Fruit fly (Drosophila melanogaster) whole organism, embryonic: ENCODE data around the gene enc.

Experiments used
- CG10543 ChIP-seq: fragments of 200-800 bp; sonication (Bioruptor generic); optimal IDR thresholded peaks from 3 replicates; lab custom pipeline; 2017; ENCODE audit warnings: missing biosample characterization, mild to moderate bottlenecking, missing genetic modification characterization, moderate library complexity
- CG11723 ChIP-seq: fragments of 200-800 bp; sonication (Bioruptor generic); optimal IDR thresholded peaks from 2 replicates; lab custom pipeline; 2017; ENCODE audit warnings: missing biosample characterization, mild to moderate bottlenecking, missing genetic modification characterization
- CG13624 ChIP-seq: fragments of 200-800 bp; sonication (Bioruptor generic); optimal IDR thresholded peaks from 2 replicates; lab custom pipeline; 2016; ENCODE audit warnings: missing biosample characterization, missing genetic modification characterization
- CG15514 ChIP-seq: fragments of 200-800 bp; sonication (Bioruptor generic); optimal IDR thresholded peaks from 3 replicates; lab custom pipeline; 2017; ENCODE audit warnings: missing biosample characterization, missing genetic modification characterization, mild to moderate bottlenecking, moderate library complexity, missing genetic modification reagents
- CG17328 ChIP-seq: fragments of 200-800 bp; sonication (Bioruptor generic); IDR thresholded peaks from 2 replicates; pipeline ENCODE4 v1.3.6; 2022; ENCODE audit warnings: missing biosample characterization, missing genetic modification characterization
- CG17385 ChIP-seq: fragments of 200-800 bp; sonication (Bioruptor generic); optimal IDR thresholded peaks from 3 replicates; lab custom pipeline; 2018; ENCODE audit warnings: missing biosample characterization, mild to moderate bottlenecking, missing genetic modification characterization
- CG17568 ChIP-seq: fragments of 200-800 bp; sonication (Bioruptor generic); optimal IDR thresholded peaks from 2 replicates; lab custom pipeline; 2018; ENCODE audit warnings: missing biosample characterization, mild to moderate bottlenecking, missing genetic modification characterization, moderate library complexity
- CG17912 ChIP-seq: fragments of 200-800 bp; sonication (Bioruptor generic); optimal IDR thresholded peaks from 2 replicates; lab custom pipeline; 2018; ENCODE audit warnings: missing biosample characterization, mild to moderate bottlenecking, missing genetic modification characterization
- CG18619 ChIP-seq: fragments of 200-800 bp; sonication (Bioruptor generic); optimal IDR thresholded peaks from 3 replicates; lab custom pipeline; 2017; ENCODE audit warnings: missing biosample characterization, mild to moderate bottlenecking, missing genetic modification characterization
- CG31365 ChIP-seq: fragments of 200-800 bp; sonication (Bioruptor generic); optimal IDR thresholded peaks from 2 replicates; lab custom pipeline; 2018; ENCODE audit warnings: missing biosample characterization, mild to moderate bottlenecking, missing genetic modification characterization
- CG31441 ChIP-seq: fragments of 200-800 bp; sonication (Bioruptor generic); IDR thresholded peaks from 2 replicates; pipeline ENCODE4 v1.3.6; 2022; ENCODE audit warnings: missing biosample characterization, missing genetic modification characterization
- CG34224 ChIP-seq: fragments of 200-800 bp; sonication (Bioruptor generic); IDR thresholded peaks from 3 replicates; pipeline ENCODE4 v1.3.6; 2022; ENCODE audit warnings: missing biosample characterization, missing genetic modification characterization; ENCODE audit not compliant: partially characterized antibody
- CG5180 ChIP-seq: fragments of 200-800 bp; sonication (Bioruptor generic); optimal IDR thresholded peaks from 3 replicates; lab custom pipeline; 2017; ENCODE audit warnings: missing biosample characterization, missing genetic modification characterization, mild to moderate bottlenecking, moderate library complexity, missing genetic modification reagents
- CG6689 ChIP-seq: fragments of 200-800 bp; sonication (Bioruptor generic); IDR thresholded peaks from 2 replicates; pipeline ENCODE4 v1.3.6; 2022; ENCODE audit warnings: missing biosample characterization, missing genetic modification characterization
- CG7786 ChIP-seq: fragments of 200-800 bp; sonication (Bioruptor generic); optimal IDR thresholded peaks from 2 replicates; lab custom pipeline; 2016; ENCODE audit warnings: missing biosample characterization, missing genetic modification characterization
- CG7839 ChIP-seq: fragments of 200-800 bp; sonication (Bioruptor generic); optimal IDR thresholded peaks from 3 replicates; lab custom pipeline; 2018; ENCODE audit warnings: missing biosample characterization, mild to moderate bottlenecking, missing genetic modification characterization, moderate library complexity
- CG7987 ChIP-seq: fragments of 200-800 bp; sonication (Bioruptor generic); optimal IDR thresholded peaks from 2 replicates; lab custom pipeline; 2018; ENCODE audit warnings: missing biosample characterization, mild to moderate bottlenecking, missing genetic modification characterization, moderate library complexity
- CG9609 ChIP-seq: fragments of 200-800 bp; sonication (Bioruptor generic); optimal IDR thresholded peaks from 3 replicates; lab custom pipeline; 2016; ENCODE audit warnings: missing biosample characterization, missing genetic modification characterization
- CG9932 ChIP-seq: fragments of 200-800 bp; sonication (Bioruptor generic); IDR thresholded peaks from 2 replicates; pipeline ENCODE4 v1.3.6; 2022; ENCODE audit warnings: missing biosample characterization, missing genetic modification characterization
- CHES-1-like ChIP-seq: fragments of 200-800 bp; sonication (Bioruptor generic); optimal IDR thresholded peaks from 2 replicates; lab custom pipeline; 2016; ENCODE audit warnings: missing biosample characterization, missing genetic modification characterization
- CTCF ChIP-seq: fragments of 200-800 bp; sonication (Bioruptor generic); optimal IDR thresholded peaks from 2 replicates; lab custom pipeline; 2017; ENCODE audit warnings: missing biosample characterization, mild to moderate bottlenecking, missing genetic modification characterization, moderate library complexity
- CkIIα-i1 ChIP-seq: fragments of 200-800 bp; sonication (Bioruptor generic); IDR thresholded peaks from 2 replicates; pipeline ENCODE4 v1.3.6; 2022; ENCODE audit warnings: missing biosample characterization, missing genetic modification characterization
- Eip74EF ChIP-seq, 2 experiments: fragments of 200-800 bp in 1 of 2; fragments of >200 bp in 1 of 2; sonication (Bioruptor generic) in 1 of 2; optimal IDR thresholded peaks; 2 replicates each; lab custom pipeline; 2017 to 2019; ENCODE audit warnings: missing biosample characterization in 2 of 2, missing genetic modification characterization in 2 of 2, mild to moderate bottlenecking in 1 of 2, moderate library complexity in 1 of 2
- Hr3 ChIP-seq: fragments of 200-800 bp; sonication (Bioruptor generic); optimal IDR thresholded peaks from 3 replicates; lab custom pipeline; 2016; ENCODE audit warnings: missing biosample characterization, missing genetic modification characterization
- NK7.1 ChIP-seq: fragments of 200-800 bp; sonication (Bioruptor generic); optimal IDR thresholded peaks from 3 replicates; lab custom pipeline; 2016; ENCODE audit warnings: missing biosample characterization, missing genetic modification characterization
- Oli ChIP-seq: fragments of 200-800 bp; sonication (Bioruptor generic); optimal IDR thresholded peaks from 2 replicates; lab custom pipeline; 2018; ENCODE audit warnings: missing biosample characterization, mild to moderate bottlenecking, missing genetic modification characterization, moderate library complexity
- Sox100B ChIP-seq: fragments of 200-800 bp; sonication (Bioruptor generic); optimal IDR thresholded peaks from 3 replicates; lab custom pipeline; 2018; ENCODE audit warnings: missing biosample characterization, mild to moderate bottlenecking, missing genetic modification characterization
- Trl ChIP-seq, 3 experiments: fragments of >200 bp in 2 of 3; fragments of 200-800 bp in 1 of 3; sonication (Bioruptor generic) in 1 of 3; optimal IDR thresholded peaks; 2 replicates in 1 of 3; 3 replicates in 2 of 3; lab custom pipeline; 2016 to 2017; ENCODE audit warnings: missing biosample characterization in 1 of 3, missing genetic modification characterization in 1 of 3
- Xrp1 ChIP-seq: fragments of 200-800 bp; sonication (Bioruptor generic); IDR thresholded peaks from 2 replicates; pipeline ENCODE4 v1.3.6; 2022; ENCODE audit warnings: missing biosample characterization, missing genetic modification characterization
- YL-1 ChIP-seq: fragments of 200-800 bp; sonication (Bioruptor generic); optimal IDR thresholded peaks from 3 replicates; lab custom pipeline; 2017; ENCODE audit warnings: missing biosample characterization, mild to moderate bottlenecking, missing genetic modification characterization
- chif ChIP-seq, 2 experiments: fragments of 200-800 bp; sonication (Bioruptor generic); optimal IDR thresholded peaks; 3 replicates each; lab custom pipeline; 2016; ENCODE audit warnings: missing biosample characterization in 2 of 2, missing genetic modification characterization in 2 of 2
- dpn ChIP-seq, 2 experiments: fragments of 200-800 bp; sonication (Bioruptor generic); optimal IDR thresholded peaks; 3 replicates each; lab custom pipeline; 2016; ENCODE audit warnings: missing biosample characterization in 2 of 2, missing genetic modification characterization in 2 of 2
- ems ChIP-seq: fragments of 200-800 bp; sonication (Bioruptor generic); optimal IDR thresholded peaks from 3 replicates; lab custom pipeline; 2016; ENCODE audit warnings: missing biosample characterization, missing genetic modification characterization
- en ChIP-seq: fragments of 200-800 bp; sonication (Bioruptor generic); optimal IDR thresholded peaks from 2 replicates; lab custom pipeline; 2016; ENCODE audit warnings: missing biosample characterization, missing genetic modification characterization
- fd96Cb ChIP-seq: fragments of 200-800 bp; sonication (Bioruptor generic); optimal IDR thresholded peaks from 2 replicates; lab custom pipeline; 2018; ENCODE audit warnings: missing biosample characterization, mild to moderate bottlenecking, missing genetic modification characterization, moderate library complexity
- fu2 ChIP-seq: fragments of 200-800 bp; sonication (Bioruptor generic); optimal IDR thresholded peaks from 2 replicates; lab custom pipeline; 2016; ENCODE audit warnings: missing biosample characterization, missing genetic modification characterization
- jigr1 ChIP-seq: fragments of 200-800 bp; sonication (Bioruptor generic); IDR thresholded peaks from 3 replicates; pipeline ENCODE4 v1.3.6; 2022; ENCODE audit warnings: missing biosample characterization, missing genetic modification characterization
- kni ChIP-seq: fragments of 200-800 bp; sonication (Bioruptor generic); optimal IDR thresholded peaks from 3 replicates; lab custom pipeline; 2017; ENCODE audit warnings: mild to moderate bottlenecking, missing biosample characterization, missing genetic modification reagents, missing genetic modification characterization
- knrl ChIP-seq: fragments of 200-800 bp; sonication (Bioruptor generic); IDR thresholded peaks from 3 replicates; pipeline ENCODE4 v1.3.6; 2022; ENCODE audit warnings: missing biosample characterization, missing genetic modification characterization; ENCODE audit not compliant: partially characterized antibody
- maf-S ChIP-seq: fragments of 200-800 bp; sonication (Bioruptor generic); optimal IDR thresholded peaks from 2 replicates; lab custom pipeline; 2016; ENCODE audit warnings: missing biosample characterization, missing genetic modification characterization
- nerfin-2 ChIP-seq: fragments of 200-800 bp; sonication (Bioruptor generic); IDR thresholded peaks from 2 replicates; pipeline ENCODE4 v1.3.6; 2022; ENCODE audit warnings: missing biosample characterization, missing genetic modification characterization; ENCODE audit not compliant: partially characterized antibody
- pzg ChIP-seq: fragments of 200-800 bp; sonication (Bioruptor generic); optimal IDR thresholded peaks from 3 replicates; lab custom pipeline; 2018; ENCODE audit warnings: missing biosample characterization, mild to moderate bottlenecking, missing genetic modification characterization, moderate library complexity
- scrt ChIP-seq: fragments of 200-800 bp; sonication (Bioruptor generic); optimal IDR thresholded peaks from 2 replicates; lab custom pipeline; 2018; ENCODE audit warnings: missing biosample characterization, mild to moderate bottlenecking, missing genetic modification characterization, moderate library complexity
- sna ChIP-seq: fragments of 200-800 bp; sonication (Bioruptor generic); IDR thresholded peaks from 2 replicates; pipeline ENCODE4 v1.3.6; 2022; ENCODE audit warnings: missing biosample characterization, missing genetic modification characterization; ENCODE audit not compliant: partially characterized antibody
- sug ChIP-seq: fragments of 200-800 bp; optimal IDR thresholded peaks from 2 replicates; lab custom pipeline; 2019; ENCODE audit warnings: missing biosample characterization, mild to moderate bottlenecking, missing genetic modification characterization, moderate library complexity
- unc-4 ChIP-seq: fragments of 200-800 bp; sonication (Bioruptor generic); IDR thresholded peaks from 2 replicates; pipeline ENCODE4 v1.3.6; 2022; ENCODE audit warnings: missing biosample characterization, missing genetic modification characterization; ENCODE audit not compliant: partially characterized antibody
- yki ChIP-seq: fragments of >200 bp; optimal IDR thresholded peaks from 3 replicates; lab custom pipeline; 2018
- zen ChIP-seq: fragments of 200-800 bp; sonication (Bioruptor generic); optimal IDR thresholded peaks from 3 replicates; lab custom pipeline; 2018; ENCODE audit warnings: missing biosample characterization, mild to moderate bottlenecking, missing genetic modification characterization, moderate library complexity

enc gene

DNA sequence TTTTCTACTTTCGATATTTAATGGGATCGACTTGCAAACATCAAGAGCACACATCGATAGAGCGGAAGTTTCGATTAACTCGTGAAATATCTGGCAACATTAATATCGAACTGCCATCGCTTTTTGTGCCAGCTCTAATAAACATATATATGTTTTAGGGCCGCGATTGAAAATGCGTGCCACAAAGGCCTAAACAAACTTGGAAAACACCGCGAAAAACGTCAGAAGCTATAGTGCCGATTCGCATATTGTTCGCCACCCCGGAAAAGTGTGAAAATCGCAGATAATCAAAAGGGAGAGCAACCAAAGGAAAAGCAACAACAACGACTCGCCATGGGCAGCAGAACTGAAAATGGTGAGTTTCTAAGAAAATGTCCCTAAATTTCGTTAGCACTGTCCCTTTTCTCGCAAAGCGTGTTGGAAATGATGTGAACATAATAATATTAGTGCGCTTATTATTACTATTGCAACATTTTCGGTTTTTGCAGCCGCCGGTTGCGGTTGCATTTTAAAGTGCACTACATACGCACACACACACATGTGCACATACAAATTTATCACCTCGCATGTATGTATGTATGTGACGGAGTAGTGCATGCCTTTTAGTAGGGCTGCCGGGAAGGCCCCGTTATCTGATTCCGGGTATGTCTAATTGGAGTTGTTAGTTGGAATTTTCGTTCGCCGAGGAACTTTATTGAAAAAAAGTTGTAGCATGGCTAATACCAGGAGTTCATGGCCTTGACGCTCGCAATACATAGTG is at the start of gene enc (continued):
- TF ChIP-seq kni (peak; percentile 47), Trl (optimal IDR thresholded peaks at IDR 0.05; lab: Kevin White, UChicago) (no peak), Trl (GFP tag; optimal IDR thresholded peaks at IDR 0.05; lab: Kevin White, UChicago) (no peak), CG17568 (no peak), unc-4 (GFP tag; lab: Robert Waterston, UW) (peak; percentile 95), Sox100B (GFP tag; lab: Kevin White, UChicago) (no peak), CHES-1-like (GFP tag; lab: Kevin White, UChicago) (peak; percentile 2), CG6689 (no peak), CG15514 (GFP tag; lab: Kevin White, UChicago) (peak; percentile 52), pzg (peak; percentile 77), CG9932 (GFP tag; lab: Robert Waterston, UW) (peak; percentile 50; the same call in 1 of the 2 replicates)

DNA sequence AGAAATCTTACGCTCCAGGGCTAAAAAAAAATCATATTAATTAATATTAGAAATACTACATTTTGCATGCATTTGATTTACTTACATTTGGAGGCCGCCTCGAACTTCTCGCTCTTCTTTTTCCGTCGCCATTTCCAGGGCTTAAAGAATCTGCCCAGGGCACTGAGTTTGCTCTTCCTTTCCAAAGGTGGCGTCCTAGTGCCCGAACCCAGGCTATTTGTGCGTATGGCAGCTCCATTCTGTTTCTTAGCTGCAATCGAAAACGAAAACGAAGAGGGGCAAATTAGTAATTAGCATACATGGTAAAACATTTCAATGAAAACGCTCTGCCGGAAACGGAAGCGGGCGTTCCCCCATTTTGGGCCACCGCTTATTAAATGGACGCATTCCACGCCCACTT is 49.3 kb upstream of the enc start:
- no peak for TF ChIP-seq CG7987 (GFP tag; lab: Kevin White, UChicago)
- no peak for TF ChIP-seq dpn (GFP tag; optimal IDR thresholded peaks at IDR 0.05; lab: Kevin White, UChicago)
- TF ChIP-seq CG5180 (GFP tag; lab: Kevin White, UChicago) = no peak
- no peak for TF ChIP-seq scrt
- no peak for TF ChIP-seq chif (GFP tag; optimal IDR thresholded peaks at IDR 0.05; lab: Kevin White, UChicago)
- no peak for TF ChIP-seq YL-1 (GFP tag; lab: Kevin White, UChicago)
- no peak for TF ChIP-seq Eip74EF (GFP tag; optimal IDR thresholded peaks at IDR 0.05; lab: Kevin White, UChicago)
- no peak for TF ChIP-seq Xrp1 (GFP tag; lab: Robert Waterston, UW)
- no peak for TF ChIP-seq CG13624 (GFP tag; lab: Kevin White, UChicago)
- TF ChIP-seq zen = no peak
- TF ChIP-seq NK7.1 = no peak
- no peak for TF ChIP-seq jigr1 (GFP tag; lab: Robert Waterston, UW)
- peak; percentile 0 for TF ChIP-seq CG17385 (GFP tag; lab: Kevin White, UChicago)
- no peak for TF ChIP-seq CG10543 (GFP tag; lab: Kevin White, UChicago)
- no peak for TF ChIP-seq Hr3 (GFP tag; lab: Kevin White, UChicago)
- TF ChIP-seq en = no peak
- TF ChIP-seq CG31365 (tag; lab: Kevin White, UChicago) = peak; percentile 13
- no peak for TF ChIP-seq fu2 (GFP tag; lab: Kevin White, UChicago)
- no peak for TF ChIP-seq CkIIα-i1 (GFP tag; lab: Robert Waterston, UW)
- TF ChIP-seq CG34224 (GFP tag; lab: Robert Waterston, UW) = no peak
- TF ChIP-seq CG9609 (GFP tag; lab: Kevin White, UChicago) = no peak
- TF ChIP-seq CG9932 (GFP tag; lab: Robert Waterston, UW) = no peak
- TF ChIP-seq sna (GFP tag; lab: Robert Waterston, UW) = no peak
- TF ChIP-seq CG17328 (GFP tag; lab: Robert Waterston, UW) = 0 out of 2 replicates have a peak, but pooled peaks have one; percentile 21
- TF ChIP-seq kni = no peak
- no peak for TF ChIP-seq Oli
- TF ChIP-seq CTCF = peak; percentile 88
- TF ChIP-seq fd96Cb (tag; lab: Kevin White, UChicago) = no peak
- TF ChIP-seq knrl (GFP tag; lab: Robert Waterston, UW) = no peak
- TF ChIP-seq nerfin-2 (GFP tag; lab: Robert Waterston, UW) = 0 out of 2 replicates have a peak, but pooled peaks have one; percentile 36
- no peak for TF ChIP-seq sug
- no peak for TF ChIP-seq CG18619 (GFP tag; lab: Kevin White, UChicago)
- TF ChIP-seq ems = no peak
- no peak for TF ChIP-seq CG31441 (GFP tag; lab: Robert Waterston, UW)
- TF ChIP-seq CG7786 = no peak
- TF ChIP-seq CG11723 (GFP tag; lab: Kevin White, UChicago) = no peak
- TF ChIP-seq yki (lab: Kevin White, UChicago) = no peak
- no peak for TF ChIP-seq CG7839 (tag; lab: Kevin White, UChicago)
- no peak for TF ChIP-seq CG17912
- no peak for TF ChIP-seq maf-S (GFP tag; lab: Kevin White, UChicago)
